Worm (Caenorhabditis elegans): Measurements from ENCODE around the gene K08E7.5.

DNA sequence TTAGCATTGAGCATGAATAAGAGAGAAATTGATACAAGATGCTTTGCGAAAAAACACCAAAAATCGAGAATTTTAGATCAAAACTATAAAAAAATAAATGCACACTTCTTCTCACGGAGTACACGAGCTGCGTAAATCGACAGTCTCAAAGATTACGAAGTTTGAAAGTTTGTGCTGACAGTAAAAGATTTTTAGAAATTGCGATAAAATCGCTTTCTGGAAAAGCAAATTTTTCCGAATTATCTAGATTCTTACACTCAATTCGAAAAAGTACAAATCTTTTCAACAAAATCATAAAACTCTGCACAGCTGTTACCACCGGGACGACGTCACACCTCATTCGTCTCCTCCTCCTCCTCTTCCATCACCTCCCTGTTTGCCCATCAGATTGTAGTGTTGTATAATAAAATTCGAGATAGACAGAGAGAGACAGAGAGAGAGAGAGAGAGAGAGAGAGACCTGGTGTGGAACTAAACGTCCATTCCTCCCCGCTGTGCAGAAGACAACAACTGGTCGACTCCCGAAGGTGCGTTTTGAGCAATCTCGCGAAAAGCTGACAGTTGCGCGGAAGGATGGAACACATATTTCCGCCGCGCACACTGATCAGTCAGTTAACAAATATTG is 42.1 kb downstream of the K08E7.5 start:
- TF ChIP-seq him-1 (tag; optimal IDR thresholded peaks at IDR 0.05) (no peak), dao-5 (tag; optimal IDR thresholded peaks at IDR 0.05) (no peak)

Measured in whole organism, L4/young adult.